Worm (Caenorhabditis elegans) whole organism, L4 larva: ENCODE results near the gene R10D12.8.

Experiments used
- ama-1 ChIP-seq: fragments of 150-350 bp; optimal IDR thresholded peaks from 2 replicates; lab custom pipeline; 2014; ENCODE audit warnings: inconsistent platforms, mixed read lengths
- ceh-28 ChIP-seq: fragments of 150-350 bp; optimal IDR thresholded peaks from 2 replicates; lab custom pipeline; 2014; ENCODE audit warnings: missing biosample characterization, missing genetic modification reagents, missing genetic modification characterization
- daf-12 ChIP-seq: fragments of 150-350 bp; optimal IDR thresholded peaks from 2 replicates; lab custom pipeline; 2014; ENCODE audit warnings: missing biosample characterization, missing genetic modification reagents, missing genetic modification characterization
- dpl-1 ChIP-seq: fragments of 150-350 bp; optimal IDR thresholded peaks from 2 replicates; lab custom pipeline; 2014; ENCODE audit warnings: missing biosample characterization, missing genetic modification reagents, missing genetic modification characterization
- mxl-2 ChIP-seq: fragments of 200-800 bp; sonication (Bioruptor generic); conservative IDR thresholded peaks from 2 replicates; pipeline ENCODE4 v1.3.6; 2022; ENCODE audit warnings: missing genetic modification reagents, missing genetic modification characterization, missing compliant biosample characterization
- nhr-77 ChIP-seq: fragments of 150-350 bp; optimal IDR thresholded peaks from 2 replicates; lab custom pipeline; 2014; ENCODE audit warnings: missing biosample characterization, missing genetic modification characterization
- ztf-11 ChIP-seq: fragments of 150-350 bp; optimal IDR thresholded peaks from 2 replicates; lab custom pipeline; 2014; ENCODE audit warnings: missing biosample characterization, missing genetic modification characterization

- TF ChIP-seq dpl-1 (GFP tag; lab: Kevin White, UChicago), result no peak
- TF ChIP-seq ztf-11 (tag; lab: Kevin White, UChicago), result no peak
- no peak for TF ChIP-seq daf-12 (tag; lab: Kevin White, UChicago)
- no peak for TF ChIP-seq nhr-77 (tag; lab: Kevin White, UChicago)
- TF ChIP-seq ceh-28 (tag; lab: Kevin White, UChicago), result no peak
- no peak for TF ChIP-seq ama-1
- no peak for TF ChIP-seq mxl-2 (GFP tag; lab: Robert Waterston, UW)
Measured at ce11 chrV:13908120-13908915, 44.8 kb downstream of the R10D12.8 start.
